Fruit fly (Drosophila melanogaster): Measurements from ENCODE around the gene CG8087.

DNA sequence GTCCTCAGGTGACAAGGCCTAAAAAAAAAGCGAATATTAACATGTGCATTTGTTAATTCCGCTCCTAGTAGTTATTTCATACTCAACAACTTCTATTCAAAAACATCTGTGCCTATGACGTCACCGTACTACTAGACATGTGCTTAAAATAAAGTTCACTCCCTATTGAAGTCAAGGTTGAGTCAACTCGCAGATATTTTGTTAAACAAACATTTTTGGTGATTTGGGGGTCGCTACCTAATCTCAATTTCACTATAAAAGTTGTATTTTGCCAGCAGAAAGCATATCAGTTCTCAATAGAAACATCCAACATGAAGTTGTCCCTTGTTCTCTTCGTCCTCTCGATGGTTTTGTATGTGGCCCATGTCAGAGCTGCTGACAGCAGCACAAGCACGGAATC lies 47.9 kb downstream of the CG8087 start, which contains the start of gene CG34273:
- TF ChIP-seq eyg (GFP tag; optimal IDR thresholded peaks at IDR 0.05) (no peak), CG31388 (GFP tag; optimal IDR thresholded peaks at IDR 0.05) (no peak), br (optimal IDR thresholded peaks at IDR 0.05) (no peak), Lim3 (GFP tag; IDR thresholded peaks at IDR 0.05) (no peak), CG17802 (tag; optimal IDR thresholded peaks at IDR 0.05) (no peak), CG32767 (GFP tag; IDR thresholded peaks at IDR 0.05) (no peak), CG14050 (GFP tag; IDR thresholded peaks at IDR 0.05) (no peak), pita (GFP tag; optimal IDR thresholded peaks at IDR 0.05) (no peak), pho (GFP tag; optimal IDR thresholded peaks at IDR 0.05) (no peak)

All from whole organism, embryonic.